Worm (Caenorhabditis elegans) whole organism, mixed stage, embryonic: ENCODE data around the gene aex-4.

Source experiments
- ceh-43 ChIP-seq: fragments of 200-800 bp; sonication (Bioruptor generic); optimal IDR thresholded peaks from 2 replicates; lab custom pipeline; 2018; ENCODE audit warnings: mild to moderate bottlenecking, missing genetic modification characterization, moderate library complexity, missing compliant biosample characterization
- ceh-83 ChIP-seq: fragments of 200-800 bp; sonication (Bioruptor generic); optimal IDR thresholded peaks from 2 replicates; lab custom pipeline; 2018; ENCODE audit warnings: mild to moderate bottlenecking, missing genetic modification characterization, missing compliant biosample characterization
- elt-3 ChIP-seq: fragments of 150-350 bp; optimal IDR thresholded peaks from 2 replicates; lab custom pipeline; 2014; ENCODE audit warnings: missing biosample characterization, missing genetic modification characterization
- ham-2 ChIP-seq: fragments of 200-800 bp; sonication (Bioruptor generic); optimal IDR thresholded peaks from 2 replicates; lab custom pipeline; 2018; ENCODE audit warnings: mild to moderate bottlenecking, missing genetic modification characterization, missing compliant biosample characterization
- lin-13 ChIP-seq: fragments of 150-350 bp; optimal IDR thresholded peaks from 2 replicates; lab custom pipeline; 2014; ENCODE audit warnings: missing biosample characterization, missing genetic modification characterization
- lsy-2 ChIP-seq: fragments of 150-350 bp; optimal IDR thresholded peaks from 2 replicates; lab custom pipeline; 2014; ENCODE audit warnings: missing biosample characterization, missing genetic modification characterization
- nhr-237 ChIP-seq: fragments of 150-350 bp; optimal IDR thresholded peaks from 2 replicates; lab custom pipeline; 2014; ENCODE audit warnings: missing biosample characterization, missing genetic modification characterization
- pha-4 ChIP-seq: fragments of 150-350 bp; optimal IDR thresholded peaks from 2 replicates; lab custom pipeline; 2018; ENCODE audit warnings: missing biosample characterization, missing genetic modification reagents, missing genetic modification characterization
- snpc-4 ChIP-seq: fragments of 150-350 bp; optimal IDR thresholded peaks from 2 replicates; lab custom pipeline; 2014; ENCODE audit warnings: missing biosample characterization, missing genetic modification characterization
- unc-62 ChIP-seq: fragments of 150-350 bp; optimal IDR thresholded peaks from 2 replicates; lab custom pipeline; 2014; ENCODE audit warnings: missing biosample characterization, missing genetic modification reagents, missing genetic modification characterization
- ztf-11 ChIP-seq: fragments of 150-350 bp; optimal IDR thresholded peaks from 2 replicates; lab custom pipeline; 2014; ENCODE audit warnings: missing biosample characterization, missing genetic modification characterization

DNA sequence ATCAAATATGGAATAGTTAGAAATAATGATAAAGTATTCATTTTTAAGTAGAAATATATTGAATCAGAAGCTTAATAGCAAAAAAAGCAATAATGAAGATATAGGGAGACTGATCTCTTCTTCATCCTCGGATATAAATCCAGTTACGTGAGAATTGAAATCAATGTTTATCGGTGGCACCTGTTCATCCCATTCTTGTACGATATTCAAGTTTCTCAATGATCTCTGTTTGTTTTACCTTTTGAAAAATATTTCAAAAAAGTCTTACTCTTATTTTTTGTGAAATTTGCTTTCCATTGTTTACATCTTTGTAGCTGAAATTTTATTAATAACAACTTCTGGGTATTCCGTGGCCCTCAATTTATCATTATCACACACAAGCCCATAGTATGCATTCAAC, 29.3 kb downstream of the aex-4 start, which contains the start of gene T14G12.12:
- no peak for TF ChIP-seq unc-62 (GFP tag; lab: Kevin White, UChicago)
- no peak for TF ChIP-seq pha-4
- TF ChIP-seq ztf-11 (tag; lab: Kevin White, UChicago) = no peak
- TF ChIP-seq nhr-237 (tag; lab: Kevin White, UChicago) = no peak
- TF ChIP-seq snpc-4 = no peak
- no peak for TF ChIP-seq ham-2 (GFP tag; lab: Kevin White, UChicago)
- TF ChIP-seq ceh-83 (GFP tag; lab: Kevin White, UChicago) = no peak
- TF ChIP-seq lsy-2 = no peak
- TF ChIP-seq elt-3 = no peak
- TF ChIP-seq lin-13 (tag; lab: Kevin White, UChicago) = no peak
- no peak for TF ChIP-seq ceh-43 (GFP tag; lab: Kevin White, UChicago)
